Fruit fly (Drosophila melanogaster): ENCODE results near the gene Sgp.

DNA sequence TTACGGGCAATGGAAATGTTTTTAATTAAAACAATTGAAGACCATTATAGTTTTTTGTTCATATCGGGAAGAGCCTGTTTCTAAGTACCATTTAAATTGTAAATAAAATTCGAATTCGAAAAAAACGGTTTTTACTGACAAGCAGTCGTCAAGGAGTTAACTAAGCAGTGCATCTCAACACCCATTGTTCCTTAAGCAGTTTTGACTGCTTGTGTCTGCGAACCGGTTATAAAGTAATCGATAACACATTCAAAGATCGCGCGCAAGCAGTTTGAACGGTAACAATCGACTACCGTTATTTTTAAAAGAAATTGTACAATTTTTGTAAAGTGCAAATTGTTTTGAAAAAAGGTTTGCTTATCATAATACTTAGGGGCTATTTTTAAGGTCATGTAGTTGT is 41.5 kb upstream of the Sgp start:
- no peak for TF ChIP-seq psq (optimal IDR thresholded peaks at IDR 0.05)
- TF ChIP-seq insv (optimal IDR thresholded peaks at IDR 0.05), result no peak
- no peak for TF ChIP-seq ttk (optimal IDR thresholded peaks at IDR 0.05)

Data from Kc167 (cell line).